Worm (Caenorhabditis elegans): ENCODE results near the gene fbxo-11.2.

- TF ChIP-seq ztf-29 (GFP tag; IDR thresholded peaks at IDR 0.05), result no peak
- TF ChIP-seq ref-1 (GFP tag; conservative IDR thresholded peaks at IDR 0.05), result no peak
- TF ChIP-seq T22C8.4 (GFP tag; IDR thresholded peaks at IDR 0.05), result no peak
- TF ChIP-seq tab-1 (GFP tag; IDR thresholded peaks at IDR 0.05), result no peak
- no peak for TF ChIP-seq ztf-23 (GFP tag; IDR thresholded peaks at IDR 0.05)
- no peak for TF ChIP-seq med-1 (GFP tag; optimal IDR thresholded peaks at IDR 0.05; ENCODE audit: insufficient read depth)
- TF ChIP-seq cog-1 (tag; optimal IDR thresholded peaks at IDR 0.05), result no peak
- TF ChIP-seq flt-1 (GFP tag; IDR thresholded peaks at IDR 0.05), result no peak
- no peak for TF ChIP-seq klf-2 (GFP tag; conservative IDR thresholded peaks at IDR 0.05)
Measured at ce11 chrIII:1074152-1074551, 21.1 kb upstream of the fbxo-11.2 start.
